Worm (Caenorhabditis elegans) whole organism, L4/young adult: ENCODE results near the gene fbxa-163.

ENCODE experiments used
- W03F9.2 ChIP-seq: fragments of 150-350 bp; optimal IDR thresholded peaks from 2 replicates; lab custom pipeline; 2014; ENCODE audit warnings: missing biosample characterization, missing genetic modification characterization
- dao-5 ChIP-seq: sonication (generic microtip); optimal IDR thresholded peaks from 2 replicates; lab custom pipeline; 2016; ENCODE audit warnings: missing genotype, missing genetic modification characterization, moderate library complexity, missing compliant biosample characterization
- him-1 ChIP-seq: sonication (generic microtip); optimal IDR thresholded peaks from 2 replicates; lab custom pipeline; 2016; ENCODE audit warnings: missing genotype, missing genetic modification reagents, missing genetic modification characterization, missing compliant biosample characterization

Gene fbxa-163

DNA sequence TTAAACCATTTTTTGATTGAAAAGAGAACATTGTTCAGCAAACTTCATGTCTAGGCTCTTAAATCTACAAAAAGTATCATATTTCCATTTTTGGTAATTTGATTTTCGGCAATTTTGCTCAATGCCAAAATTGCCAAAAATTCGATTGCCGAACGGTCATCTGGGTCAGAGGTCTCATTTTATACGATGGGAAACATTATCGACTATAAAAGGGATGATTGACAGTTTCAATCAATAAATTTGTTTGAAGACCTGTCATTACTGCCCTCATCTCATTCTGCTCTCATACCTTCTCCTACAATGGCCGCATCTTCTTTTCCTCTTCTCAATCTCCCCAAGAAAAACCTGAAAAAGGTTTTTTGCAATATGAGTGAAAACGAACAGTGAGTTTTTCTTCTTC lies 48.7 kb downstream of the fbxa-163 start, which contains the start of gene K05F6.14:
TSS of gene K05F6.14 (plus strand) at position 301 of the 400 bp plus-strand sequence.
- no peak for TF ChIP-seq him-1
- TF ChIP-seq dao-5 (tag; lab: Kevin White, UChicago): no peak
- TF ChIP-seq W03F9.2 (tag; lab: Kevin White, UChicago): no peak

DNA sequence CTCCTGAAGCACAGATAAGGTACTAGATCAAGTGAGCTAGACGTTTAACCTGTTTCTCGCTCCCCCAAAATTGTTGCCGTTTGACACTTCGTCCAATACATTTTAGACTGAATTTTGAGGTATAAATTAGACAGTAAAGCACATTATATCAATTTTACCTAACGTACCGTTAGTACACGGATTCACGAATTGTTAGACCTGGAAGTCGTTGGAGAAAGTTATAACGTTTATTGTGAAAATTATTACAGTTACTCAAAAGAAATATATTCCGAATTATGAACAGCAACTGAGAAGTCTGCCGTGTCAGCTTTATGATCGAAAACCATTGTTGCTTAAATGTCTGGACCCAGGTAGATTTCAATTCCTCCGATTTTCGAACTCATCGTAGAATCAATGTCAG lies 49.7 kb downstream of the fbxa-163 start:
- TF ChIP-seq dao-5 (tag; lab: Kevin White, UChicago) (no peak), W03F9.2 (tag; lab: Kevin White, UChicago) (no peak), him-1 (no peak)
